Worm (Caenorhabditis elegans) whole organism, midembryonic: ENCODE data around the gene F10E9.4.

Experiments used
- T22C8.4 ChIP-seq: fragments of 200-800 bp; sonication (Bioruptor generic); IDR thresholded peaks from 2 replicates; pipeline ENCODE4 v1.3.6; 2022; ENCODE audit warnings: missing genetic modification characterization, missing compliant biosample characterization
- cog-1 ChIP-seq: sonication (generic microtip); optimal IDR thresholded peaks from 2 replicates; lab custom pipeline; 2016; ENCODE audit warnings: missing genetic modification characterization, missing compliant biosample characterization
- flt-1 ChIP-seq: fragments of 200-800 bp; sonication (Bioruptor generic); IDR thresholded peaks from 2 replicates; pipeline ENCODE4 v1.3.6; 2022; ENCODE audit warnings: missing genetic modification characterization, missing compliant biosample characterization
- klf-2 ChIP-seq: fragments of 200-800 bp; sonication (Bioruptor generic); conservative IDR thresholded peaks from 2 replicates; pipeline ENCODE4 v1.3.6; 2022; ENCODE audit warnings: missing genetic modification reagents, missing genetic modification characterization, missing compliant biosample characterization
- med-1 ChIP-seq: sonication (generic microtip); optimal IDR thresholded peaks from 2 replicates; lab custom pipeline; 2017; ENCODE audit warnings: missing genetic modification characterization, mild to moderate bottlenecking, missing compliant biosample characterization, antibody characterized with exemption, missing genetic modification reagents; ENCODE audit not compliant: insufficient read depth
- tab-1 ChIP-seq: fragments of 200-800 bp; sonication (Bioruptor generic); IDR thresholded peaks from 2 replicates; pipeline ENCODE4 v1.3.6; 2022; ENCODE audit warnings: missing genetic modification characterization, missing compliant biosample characterization
- ztf-23 ChIP-seq: fragments of 200-800 bp; sonication (Bioruptor generic); IDR thresholded peaks from 2 replicates; pipeline ENCODE4 v1.3.6; 2022; ENCODE audit warnings: missing genetic modification reagents, missing genetic modification characterization, missing compliant biosample characterization
- ztf-29 ChIP-seq: fragments of 200-800 bp; sonication (Bioruptor generic); IDR thresholded peaks from 2 replicates; pipeline ENCODE4 v1.3.6; 2022; ENCODE audit warnings: missing genetic modification reagents, missing genetic modification characterization, missing compliant biosample characterization

- TF ChIP-seq T22C8.4 (no peak), ztf-29 (GFP tag; lab: Robert Waterston, UW) (no peak), med-1 (GFP tag; lab: Kevin White, UChicago) (no peak), cog-1 (tag; lab: Kevin White, UChicago) (no peak), tab-1 (no peak), ztf-23 (GFP tag; lab: Robert Waterston, UW) (no peak), klf-2 (GFP tag; lab: Robert Waterston, UW) (no peak), flt-1 (GFP tag; lab: Robert Waterston, UW) (no peak)
Observed at ce11 chrIII:8275871-8276270, 32.5 kb upstream of the F10E9.4 start, which contains the start of gene clec-160.
